Worm (Caenorhabditis elegans): Measurements from ENCODE around the gene F53F4.7.

F53F4.7 gene

DNA sequence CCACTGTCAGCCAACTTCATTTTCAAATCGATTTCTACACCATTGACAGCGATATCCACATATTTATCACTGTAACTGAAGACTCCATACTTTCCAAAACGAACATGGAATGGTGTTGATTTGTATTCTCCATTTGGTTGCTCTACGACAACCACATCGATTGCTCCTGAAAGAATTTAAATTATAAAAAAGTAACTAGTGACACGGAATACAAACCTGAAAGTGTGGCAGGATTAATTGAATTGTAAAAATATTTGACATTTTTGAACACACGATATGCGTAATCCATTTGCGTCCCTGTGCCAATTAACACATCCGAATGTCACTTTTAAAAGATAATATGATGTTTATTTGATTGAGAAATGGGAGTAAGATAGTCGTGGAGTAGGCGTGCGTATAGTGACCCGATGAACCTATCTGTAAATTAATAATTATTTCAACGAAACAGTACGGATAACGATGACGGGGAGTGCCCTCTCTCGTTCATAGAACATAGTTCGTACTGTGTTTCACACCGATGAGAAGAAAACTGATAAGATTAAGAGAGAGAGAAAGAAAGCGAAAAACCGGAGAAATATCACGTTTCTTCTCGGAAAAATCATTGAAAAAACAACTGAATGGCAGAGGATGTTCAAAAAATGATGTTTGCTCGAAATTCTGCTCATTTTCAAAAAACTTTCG is 40.1 kb upstream of the F53F4.7 start, which contains the start of gene lpin-1 (continued):
- TF ChIP-seq alr-1 (tag; optimal IDR thresholded peaks at IDR 0.05; ENCODE audit: borderline replicate concordance): no peak
- peak; percentile 14 for TF ChIP-seq nhr-20 (tag; optimal IDR thresholded peaks at IDR 0.05)
- TF ChIP-seq nhr-19 (GFP tag; conservative IDR thresholded peaks at IDR 0.05): no peak
- TF ChIP-seq efl-1 (optimal IDR thresholded peaks at IDR 0.05): no peak
- TF ChIP-seq efl-1 (GFP tag; optimal IDR thresholded peaks at IDR 0.05 in 1 of 2): peak in 1 of 2 experiments; percentile 50
- TF ChIP-seq elt-3 (tag; optimal IDR thresholded peaks at IDR 0.05): peak in 1 of 6 experiments; percentile 31

DNA sequence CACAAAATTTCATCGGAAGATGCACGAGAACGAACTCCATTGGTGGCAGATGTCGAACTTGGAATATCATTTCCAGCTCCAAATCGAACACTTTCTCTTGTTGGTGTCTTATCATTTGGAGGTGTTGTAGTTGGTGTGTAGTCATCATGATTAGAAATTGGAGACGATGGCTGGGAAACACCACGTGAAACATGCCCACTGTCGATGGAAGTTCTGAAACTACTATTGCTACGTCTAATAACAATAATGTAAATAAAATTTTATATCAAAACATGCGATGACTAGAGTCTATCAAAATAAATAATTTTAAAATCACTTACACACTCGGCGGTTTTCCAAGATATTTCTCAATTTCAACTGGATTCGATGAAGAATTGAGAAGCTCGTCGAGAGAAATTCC is 38.6 kb upstream of the F53F4.7 start:
- TF ChIP-seq jun-1 (tag; optimal IDR thresholded peaks at IDR 0.05): no peak
- no peak for TF ChIP-seq tlp-1 (tag; optimal IDR thresholded peaks at IDR 0.05)
- no peak for TF ChIP-seq nhr-20 (tag; optimal IDR thresholded peaks at IDR 0.05)
- no peak for TF ChIP-seq ets-5 (GFP tag; IDR thresholded peaks at IDR 0.05)
- no peak for TF ChIP-seq nhr-76 (tag; optimal IDR thresholded peaks at IDR 0.05)
- TF ChIP-seq nhr-71 (tag; optimal IDR thresholded peaks at IDR 0.05): no peak
- no peak for TF ChIP-seq xbp-1 (tag; optimal IDR thresholded peaks at IDR 0.05)
- no peak for TF ChIP-seq vab-15 (tag; optimal IDR thresholded peaks at IDR 0.05)
- no peak for TF ChIP-seq nhr-12 (tag; optimal IDR thresholded peaks at IDR 0.05)
- no peak for TF ChIP-seq dsc-1 (tag; optimal IDR thresholded peaks at IDR 0.05)
- TF ChIP-seq Y116A8C.19 (tag; optimal IDR thresholded peaks at IDR 0.05; ENCODE audit: borderline replicate concordance): no peak
- no peak for TF ChIP-seq lin-13 (GFP tag; optimal IDR thresholded peaks at IDR 0.05)
- TF ChIP-seq lin-14 (GFP tag; optimal IDR thresholded peaks at IDR 0.05): no peak

DNA sequence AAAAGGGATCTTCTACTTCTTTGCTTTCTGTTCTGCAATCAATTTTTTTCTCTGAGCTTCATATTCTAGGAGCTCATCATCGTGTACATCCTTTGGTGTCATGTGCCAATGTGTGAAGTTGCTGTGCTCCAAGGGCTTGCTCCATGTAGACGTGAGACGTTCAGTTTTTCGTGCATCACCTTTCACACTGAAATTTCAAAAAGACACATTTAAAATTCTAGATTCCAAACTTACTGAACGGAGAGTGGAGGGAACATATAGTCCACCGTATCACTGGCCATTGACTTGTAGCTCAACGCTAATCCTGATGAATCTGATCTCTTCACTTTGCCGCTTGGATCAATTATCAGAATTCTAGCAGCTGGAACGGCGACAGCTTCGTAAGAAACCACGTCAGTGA is 37.0 kb upstream of the F53F4.7 start:
- TF ChIP-seq nhr-77 (tag; optimal IDR thresholded peaks at IDR 0.05) (no peak), ztf-11 (tag; optimal IDR thresholded peaks at IDR 0.05) (no peak), unc-130 (tag; optimal IDR thresholded peaks at IDR 0.05) (no peak), xbp-1 (tag; optimal IDR thresholded peaks at IDR 0.05) (no peak), pqm-1 (tag; optimal IDR thresholded peaks at IDR 0.05) (no peak), unc-62 (GFP tag; optimal IDR thresholded peaks at IDR 0.05) (no peak), ets-5 (GFP tag; IDR thresholded peaks at IDR 0.05) (no peak)

DNA sequence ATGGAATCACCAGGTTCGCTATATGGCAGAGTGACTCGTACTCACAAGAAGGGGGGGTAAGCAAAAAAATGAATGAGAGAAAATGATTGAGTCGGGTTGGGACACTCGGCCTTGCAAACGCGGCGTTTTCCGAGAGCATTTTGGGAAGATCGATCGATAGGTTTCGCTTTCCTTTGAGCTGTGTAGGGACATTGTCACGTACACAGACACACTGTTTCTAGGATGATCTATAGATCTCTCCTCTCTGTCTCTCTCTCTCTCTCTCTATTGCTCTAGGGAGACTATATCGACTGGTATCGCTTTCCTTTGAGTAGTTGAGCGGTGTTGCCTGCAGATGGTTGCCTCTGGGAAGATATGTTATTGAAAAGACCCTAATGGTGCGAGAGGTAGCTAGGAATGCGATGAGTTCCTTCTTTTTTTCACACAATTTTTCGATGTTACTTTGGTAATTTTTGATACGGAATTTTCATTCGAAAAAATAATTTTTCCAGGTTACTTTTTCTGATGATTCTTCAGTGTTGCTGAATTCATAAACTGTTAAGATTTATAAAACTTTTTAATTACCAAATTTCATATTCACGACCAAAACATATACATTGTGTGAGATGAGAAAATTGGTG is 36.1 kb upstream of the F53F4.7 start, which contains the start of gene H37A05.4:
TSS of gene H37A05.4 (minus strand) at position 51 of the 620 bp plus-strand sequence.
- TF ChIP-seq ztf-4 (tag; optimal IDR thresholded peaks at IDR 0.05) (peak; percentile 29), efl-1 (optimal IDR thresholded peaks at IDR 0.05) (peak in 1 of 2 experiments; percentile 16), efl-1 (GFP tag; optimal IDR thresholded peaks at IDR 0.05 in 1 of 2) (peak in 1 of 2 experiments; percentile 91), pax-3 (tag; optimal IDR thresholded peaks at IDR 0.05) (peak; percentile 20), nhr-90 (tag; optimal IDR thresholded peaks at IDR 0.05; ENCODE audit: poor library complexity) (peak; percentile 33), nhr-237 (tag; optimal IDR thresholded peaks at IDR 0.05) (no peak)

DNA sequence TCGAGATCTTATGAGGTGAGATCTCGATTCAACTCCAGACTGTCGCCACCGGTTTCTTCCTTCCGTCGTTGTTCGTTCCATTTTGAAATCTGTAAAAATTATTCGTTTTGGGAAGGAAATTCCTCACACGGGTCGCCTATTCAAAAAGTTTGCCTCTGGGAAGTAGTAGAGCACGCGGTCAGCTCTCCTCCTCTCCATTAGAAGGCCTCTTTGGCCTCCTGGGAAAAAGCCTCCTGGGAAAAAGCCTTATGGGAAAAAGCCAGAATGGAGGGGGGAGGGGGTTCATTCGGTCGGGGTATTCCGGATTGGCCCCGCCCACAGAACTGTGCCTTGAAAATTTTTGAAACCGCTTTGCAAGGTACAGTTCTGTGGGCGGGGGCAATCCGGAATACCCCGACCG is 33.8 kb upstream of the F53F4.7 start:
- no peak for TF ChIP-seq hlh-17 (GFP tag; optimal IDR thresholded peaks at IDR 0.05; ENCODE audit: borderline replicate concordance)

DNA sequence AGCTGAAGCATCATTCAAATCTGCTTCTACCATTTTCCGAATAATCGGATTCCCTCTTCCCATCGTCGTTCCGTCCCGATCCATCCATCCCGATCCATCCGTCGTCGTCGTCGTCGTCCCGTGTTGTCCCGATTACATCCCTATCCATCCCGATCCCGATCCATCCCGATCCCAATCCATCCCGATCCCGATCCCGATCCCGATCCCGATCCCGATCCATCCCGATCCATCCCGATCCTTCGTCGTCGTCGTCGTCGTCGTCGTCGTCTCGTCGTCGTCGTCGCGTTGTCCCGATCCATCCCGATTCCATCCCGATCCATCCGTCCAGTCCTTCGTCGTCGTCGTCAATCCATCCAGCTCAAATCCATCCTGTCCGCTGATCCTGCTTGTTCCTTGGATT is 33.4 kb upstream of the F53F4.7 start:
- TF ChIP-seq tbx-2 (tag; optimal IDR thresholded peaks at IDR 0.05) (no peak), nhr-12 (tag; optimal IDR thresholded peaks at IDR 0.05) (no peak), Y116A8C.19 (tag; optimal IDR thresholded peaks at IDR 0.05; ENCODE audit: borderline replicate concordance) (no peak), sptf-1 (tag; optimal IDR thresholded peaks at IDR 0.05) (no peak), C16A3.4 (tag; optimal IDR thresholded peaks at IDR 0.05) (no peak), dpl-1 (GFP tag; optimal IDR thresholded peaks at IDR 0.05) (no peak), mdl-1 (tag; optimal IDR thresholded peaks at IDR 0.05) (no peak), aha-1 (tag; optimal IDR thresholded peaks at IDR 0.05) (no peak), egl-13 (tag; optimal IDR thresholded peaks at IDR 0.05) (no peak), nhr-237 (tag; optimal IDR thresholded peaks at IDR 0.05) (no peak), hlh-17 (GFP tag; optimal IDR thresholded peaks at IDR 0.05; ENCODE audit: borderline replicate concordance) (no peak), aly-2 (tag; optimal IDR thresholded peaks at IDR 0.05) (no peak)

Data from whole organism, L1 larva.